Worm (Caenorhabditis elegans) whole organism, L1 larva: ENCODE results near the gene C03A3.2.

Source experiments
- ama-1 ChIP-seq: fragments of 150-350 bp; optimal IDR thresholded peaks from 2 replicates; lab custom pipeline; 2014
- ces-1 ChIP-seq: fragments of 150-350 bp; optimal IDR thresholded peaks from 2 replicates; lab custom pipeline; 2014; ENCODE audit warnings: missing biosample characterization, missing genetic modification reagents, missing genetic modification characterization
- lsy-2 ChIP-seq, 2 experiments: fragments of 150-350 bp; optimal IDR thresholded peaks; 2 replicates each; lab custom pipeline; 2014; ENCODE audit warnings: missing biosample characterization in 2 of 2, missing genetic modification characterization in 2 of 2
- mdl-1 ChIP-seq, 2 experiments: fragments of 150-350 bp; optimal IDR thresholded peaks; 2 replicates each; lab custom pipeline; 2014 to 2017; ENCODE audit warnings: missing biosample characterization in 2 of 2, missing genetic modification characterization in 2 of 2, inconsistent platforms in 1 of 2
- pag-3 ChIP-seq: sonication (generic microtip); optimal IDR thresholded peaks from 2 replicates; lab custom pipeline; 2017; ENCODE audit warnings: missing genetic modification characterization, mild to moderate bottlenecking, missing compliant biosample characterization, antibody characterized with exemption, borderline replicate concordance; ENCODE audit not compliant: insufficient read depth
- sox-4 ChIP-seq: sonication (generic microtip); optimal IDR thresholded peaks from 2 replicates; lab custom pipeline; 2016; ENCODE audit warnings: missing genetic modification characterization, missing compliant biosample characterization
- sup-37 ChIP-seq: fragments of 200-800 bp; sonication (Bioruptor generic); optimal IDR thresholded peaks from 2 replicates; lab custom pipeline; 2018; ENCODE audit warnings: mild to moderate bottlenecking, missing genetic modification characterization, missing compliant biosample characterization
- unc-62 ChIP-seq: fragments of 150-350 bp; optimal IDR thresholded peaks from 2 replicates; lab custom pipeline; 2014; ENCODE audit warnings: missing biosample characterization, missing genetic modification reagents, missing genetic modification characterization
- ztf-4 ChIP-seq: fragments of 150-350 bp; optimal IDR thresholded peaks from 2 replicates; lab custom pipeline; 2014; ENCODE audit warnings: missing biosample characterization, missing genetic modification characterization

DNA sequence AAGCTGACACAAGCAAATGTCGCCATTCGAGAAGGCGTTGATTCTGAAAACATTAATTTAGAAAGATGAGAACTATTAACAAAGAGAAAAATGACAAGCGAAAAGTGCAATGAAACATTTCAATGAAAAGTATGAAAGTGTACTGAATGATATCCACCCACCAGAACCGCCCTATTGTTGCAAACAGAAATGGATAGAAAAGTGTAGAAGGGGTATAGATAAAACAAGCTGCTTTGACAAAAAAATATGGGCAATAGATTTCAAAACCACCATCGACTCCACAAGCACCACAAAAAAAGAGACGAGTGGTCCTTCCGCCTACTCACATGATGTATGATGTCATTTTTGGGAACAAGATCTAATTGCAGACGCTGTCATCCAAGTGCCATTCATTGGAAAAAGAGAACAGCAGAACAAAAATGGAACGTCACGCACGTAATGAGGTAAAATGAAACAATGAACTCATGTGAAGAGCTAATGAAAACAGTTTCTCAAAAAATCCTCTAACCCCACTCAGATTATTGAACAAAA lies 22.0 kb upstream of the C03A3.2 start, which contains the start of gene C34F6.10:
- TF ChIP-seq ces-1 (no peak), lsy-2 (tag; optimal IDR thresholded peaks at IDR 0.05; lab: Kevin White, UChicago) (no peak), ama-1 (no peak), mdl-1 (tag; optimal IDR thresholded peaks at IDR 0.05; lab: Kevin White, UChicago) (no peak), unc-62 (no peak), pag-3 (tag; lab: Kevin White, UChicago) (no peak), ztf-4 (tag; lab: Kevin White, UChicago) (no peak), sup-37 (no peak), sox-4 (no peak)
